Fruit fly (Drosophila melanogaster): ENCODE data around the gene Hayan.

DNA sequence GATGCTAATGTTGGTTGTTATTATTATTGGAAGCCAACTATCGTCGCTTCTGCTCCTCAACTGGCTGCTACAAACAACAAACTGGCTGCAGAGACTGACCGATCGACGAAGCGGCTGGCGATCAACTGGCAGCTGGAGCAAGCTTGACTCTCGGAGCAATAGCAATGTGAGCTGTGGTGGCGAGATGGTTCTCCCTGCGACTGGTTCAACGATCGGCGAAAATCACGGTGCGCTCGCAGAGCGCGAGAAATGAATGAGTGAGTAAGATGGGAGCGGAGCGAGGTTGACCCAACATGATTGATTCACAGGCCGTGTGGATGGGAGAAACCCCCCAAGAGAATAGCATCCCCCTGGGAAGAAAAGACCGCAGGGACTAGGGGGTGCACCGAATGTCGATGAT, 5.9 kb upstream of the Hayan start, which contains the start of gene CG15046:
- TF ChIP-seq CTCF (optimal IDR thresholded peaks at IDR 0.05) (no peak), CG8478 (optimal IDR thresholded peaks at IDR 0.05) (no peak)
